Worm (Caenorhabditis elegans): ENCODE measurements around the gene C33H5.16.
A peak's percentile ranks its signal among the peaks of the same experiment; 100 is the strongest.

Gene C33H5.16

DNA sequence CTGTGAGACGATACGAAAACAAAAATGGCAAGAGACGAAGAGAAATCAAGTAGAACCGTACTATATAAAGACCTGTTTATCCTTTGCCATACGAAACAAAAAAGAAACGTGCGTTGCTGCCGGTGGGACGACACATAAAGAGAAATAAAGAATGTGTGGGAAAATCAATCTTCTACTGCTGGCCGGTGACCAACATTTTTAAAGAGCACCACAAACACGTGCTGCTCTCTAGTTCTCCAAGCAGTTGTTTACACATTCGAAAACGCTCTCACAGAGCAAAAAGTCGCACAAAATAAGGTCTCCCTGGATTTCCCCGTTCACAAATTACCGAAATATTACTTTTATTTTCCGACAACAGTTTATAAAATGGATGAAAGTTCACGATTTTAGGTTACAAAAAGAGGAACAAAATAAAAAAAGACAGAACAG lies 13.6 kb downstream of the C33H5.16 start, which contains the start of gene imp-3 (continued):
- peak; percentile 95 for TF ChIP-seq Y53G8AR.9 (GFP tag; conservative IDR thresholded peaks at IDR 0.05)
- TF ChIP-seq B0019.2 (GFP tag; conservative IDR thresholded peaks at IDR 0.05): no peak
- TF ChIP-seq F37B4.10 (GFP tag; IDR thresholded peaks at IDR 0.05): no peak
- peak; percentile 18 for TF ChIP-seq ztf-18 (tag; optimal IDR thresholded peaks at IDR 0.05)
- TF ChIP-seq pha-4 (tag; optimal IDR thresholded peaks at IDR 0.05): peak; percentile 71
- no peak for TF ChIP-seq F57A8.1 (GFP tag; optimal IDR thresholded peaks at IDR 0.05)
- peak; percentile 46; the same call in 1 of the 2 replicates for TF ChIP-seq rcor-1 (GFP tag; IDR thresholded peaks at IDR 0.05)
- no peak for TF ChIP-seq mxl-1 (tag; optimal IDR thresholded peaks at IDR 0.05)
- TF ChIP-seq egrh-3 (GFP tag; IDR thresholded peaks at IDR 0.05): no peak
- peak; percentile 33 for TF ChIP-seq Y67H2A.10 (GFP tag; conservative IDR thresholded peaks at IDR 0.05)
- peak; percentile 19 to 24 for TF ChIP-seq let-607 (tag; optimal IDR thresholded peaks at IDR 0.05)
- TF ChIP-seq Y95B8A.8 (GFP tag; IDR thresholded peaks at IDR 0.05): peak; percentile 66; the same call in 1 of the 2 replicates
- TF ChIP-seq C17E4.6 (GFP tag; IDR thresholded peaks at IDR 0.05): peak; percentile 54; the same call in 1 of the 2 replicates
- 0 out of 2 replicates have a peak, but pooled peaks have one; percentile 38 for TF ChIP-seq F33H1.4 (GFP tag; IDR thresholded peaks at IDR 0.05)
- TF ChIP-seq snpc-1.1 (tag; optimal IDR thresholded peaks at IDR 0.05; ENCODE audit: insufficient read depth): peak; percentile 19
- no peak for TF ChIP-seq nhr-90 (tag; optimal IDR thresholded peaks at IDR 0.05)
- TF ChIP-seq zim-3 (tag; optimal IDR thresholded peaks at IDR 0.05): peak; percentile 66
- TF ChIP-seq cebp-1 (GFP tag; IDR thresholded peaks at IDR 0.05): no peak
- TF ChIP-seq cebp-1 (tag; optimal IDR thresholded peaks at IDR 0.05): peak; percentile 76
- TF ChIP-seq hlh-26 (GFP tag; conservative IDR thresholded peaks at IDR 0.05): no peak

ce11 chrIV:7785506-7786065 lies 17.6 kb downstream of the C33H5.16 start, which contains the start of gene tag-322:
tag-322 (minus strand) TSS chrIV:7785556.
- TF ChIP-seq ceh-58 (GFP tag; IDR thresholded peaks at IDR 0.05) (no peak), lin-35 (GFP tag; optimal IDR thresholded peaks at IDR 0.05) (peak in 1 of 3 experiments; percentile 62), F10E7.11 (tag; optimal IDR thresholded peaks at IDR 0.05) (no peak), zfh-2 (GFP tag; conservative IDR thresholded peaks at IDR 0.05) (no peak), attf-3 (GFP tag; conservative IDR thresholded peaks at IDR 0.05) (no peak), ztf-25 (GFP tag; IDR thresholded peaks at IDR 0.05) (no peak), lin-54 (GFP tag; optimal IDR thresholded peaks at IDR 0.05) (no peak), nhr-90 (tag; optimal IDR thresholded peaks at IDR 0.05) (no peak), F37B4.10 (GFP tag; IDR thresholded peaks at IDR 0.05) (no peak), nhr-120 (GFP tag; IDR thresholded peaks at IDR 0.05) (no peak), lag-1 (GFP tag; IDR thresholded peaks at IDR 0.05) (no peak), mel-28 (tag; optimal IDR thresholded peaks at IDR 0.05; ENCODE audit: borderline replicate concordance) (no peak), Y56A3A.18 (GFP tag; IDR thresholded peaks at IDR 0.05) (no peak), lin-26 (GFP tag; IDR thresholded peaks at IDR 0.05) (no peak), egl-44 (GFP tag; IDR thresholded peaks at IDR 0.05) (no peak), T07F8.4 (tag; optimal IDR thresholded peaks at IDR 0.05) (no peak), ceh-27 (GFP tag; optimal IDR thresholded peaks at IDR 0.05) (peak; percentile 1), ZK185.1 (tag; optimal IDR thresholded peaks at IDR 0.05; ENCODE audit: poor library complexity, severe bottlenecking) (peak; percentile 35), nhr-179 (tag; optimal IDR thresholded peaks at IDR 0.05) (no peak), gei-17 (GFP tag; optimal IDR thresholded peaks at IDR 0.05) (no peak), ekl-4 (GFP tag; IDR thresholded peaks at IDR 0.05) (peak; percentile 50; the same call in 1 of the 2 replicates), nhr-80 (tag; optimal IDR thresholded peaks at IDR 0.05) (no peak), lin-40 (tag; optimal IDR thresholded peaks at IDR 0.05) (peak; percentile 41), Y53F4B.3 (GFP tag; IDR thresholded peaks at IDR 0.05) (no peak), madf-10 (tag; optimal IDR thresholded peaks at IDR 0.05) (no peak), bed-2 (GFP tag; IDR thresholded peaks at IDR 0.05) (no peak), cebp-1 (GFP tag; IDR thresholded peaks at IDR 0.05) (no peak), cebp-1 (tag; optimal IDR thresholded peaks at IDR 0.05) (peak; percentile 41), ets-4 (GFP tag; optimal IDR thresholded peaks at IDR 0.05) (no peak), F49E8.2 (tag; optimal IDR thresholded peaks at IDR 0.05; ENCODE audit: insufficient read depth) (peak; percentile 39), pha-4 (tag; optimal IDR thresholded peaks at IDR 0.05) (no peak)
